Worm (Caenorhabditis elegans) whole organism, mixed stage, embryonic: ENCODE results near the gene F56H11.2.

ENCODE experiments used
- mab-5 ChIP-seq: fragments of 150-350 bp; optimal IDR thresholded peaks from 2 replicates; lab custom pipeline; 2014; ENCODE audit warnings: missing biosample characterization, missing genetic modification characterization
- nhr-237 ChIP-seq: fragments of 150-350 bp; optimal IDR thresholded peaks from 2 replicates; lab custom pipeline; 2014; ENCODE audit warnings: missing biosample characterization, missing genetic modification characterization
- nhr-76 ChIP-seq: sonication (generic microtip); optimal IDR thresholded peaks from 2 replicates; lab custom pipeline; 2017; ENCODE audit warnings: missing biosample characterization, missing genetic modification characterization
- unc-62 ChIP-seq: fragments of 150-350 bp; optimal IDR thresholded peaks from 2 replicates; lab custom pipeline; 2014; ENCODE audit warnings: missing biosample characterization, missing genetic modification reagents, missing genetic modification characterization

DNA sequence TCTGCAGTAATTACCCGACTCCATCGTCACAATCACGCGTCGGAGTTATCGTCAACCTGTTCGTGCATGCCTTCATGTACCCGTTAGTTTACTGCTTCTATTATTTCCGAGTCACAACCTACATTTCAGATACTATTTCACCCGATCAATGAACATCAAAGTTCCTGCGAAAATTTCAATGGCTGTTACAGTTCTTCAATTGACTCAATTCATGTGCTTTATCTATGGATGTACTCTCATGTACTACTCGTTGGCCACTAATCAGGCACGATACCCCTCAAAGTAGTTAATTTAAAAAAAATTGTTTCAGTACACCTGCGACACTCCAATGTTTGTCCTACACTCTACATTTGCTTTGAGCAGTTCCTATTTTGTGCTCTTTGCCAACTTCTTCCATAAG is 2.2 kb downstream of the F56H11.2 start:
- TF ChIP-seq nhr-76 (no peak), unc-62 (GFP tag; lab: Kevin White, UChicago) (no peak), mab-5 (tag; lab: Kevin White, UChicago) (no peak), nhr-237 (tag; lab: Kevin White, UChicago) (no peak)
